Worm (Caenorhabditis elegans) whole organism, L4 larva: ENCODE data around the gene smu-2.

Source experiments
- lin-13 ChIP-seq: fragments of 150-350 bp; optimal IDR thresholded peaks from 2 replicates; lab custom pipeline; 2014; ENCODE audit warnings: missing biosample characterization, missing genetic modification reagents, missing genetic modification characterization
- skn-1 ChIP-seq: fragments of 150-350 bp; optimal IDR thresholded peaks from 2 replicates; lab custom pipeline; 2014; ENCODE audit warnings: missing biosample characterization, missing genetic modification characterization
- snpc-4 ChIP-seq: fragments of 150-350 bp; optimal IDR thresholded peaks from 2 replicates; lab custom pipeline; 2014; ENCODE audit warnings: missing biosample characterization, missing genetic modification characterization
- unc-39 ChIP-seq: sonication (generic microtip); optimal IDR thresholded peaks from 2 replicates; lab custom pipeline; 2017; ENCODE audit warnings: missing biosample characterization, missing genetic modification characterization

- TF ChIP-seq unc-39 (tag; lab: Kevin White, UChicago) = no peak
- TF ChIP-seq snpc-4 (tag; lab: Kevin White, UChicago) = no peak
- no peak for TF ChIP-seq skn-1 (tag; lab: Kevin White, UChicago)
- TF ChIP-seq lin-13 (GFP tag; lab: Kevin White, UChicago) = no peak
Observed at ce11 chrII:3524097-3524496, 41.9 kb downstream of the smu-2 start, which contains the start of gene col-72.
